Worm (Caenorhabditis elegans): ENCODE data around the gene K02F3.2.

Gene K02F3.2

ce11 chrIII:868866-869265 lies 23.2 kb downstream of the K02F3.2 start:
- TF ChIP-seq nhr-111 (GFP tag; optimal IDR thresholded peaks at IDR 0.05) (no peak), aha-1 (tag) (peak; percentile 84)

DNA sequence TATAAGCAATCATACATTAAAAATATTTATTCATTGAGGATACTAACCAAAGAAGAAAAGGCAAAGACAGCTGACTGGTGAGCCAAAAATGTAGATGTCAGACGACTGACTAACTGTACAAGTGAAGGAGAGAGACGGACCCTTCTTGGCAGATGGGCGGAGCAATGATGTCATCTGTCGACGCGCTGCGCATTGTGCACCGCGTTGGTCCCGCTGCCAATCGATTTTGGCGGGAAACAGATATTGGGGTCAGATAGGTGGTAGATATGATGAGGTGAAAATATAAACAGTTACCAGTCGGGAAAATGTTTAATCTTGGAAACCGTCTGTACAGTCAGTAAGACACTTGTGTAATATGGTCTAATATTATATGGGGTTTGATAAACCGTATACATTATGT lies 24.2 kb downstream of the K02F3.2 start, which contains the start of gene T24C4.2:
Gene T24C4.2, minus strand, starts transcription at position 101 of the 400 bp plus-strand sequence.
- no peak for TF ChIP-seq unc-62 (GFP tag; optimal IDR thresholded peaks at IDR 0.05 in 1 of 2)
- no peak for TF ChIP-seq unc-62 (tag; optimal IDR thresholded peaks at IDR 0.05)
- no peak for TF ChIP-seq pha-4 (GFP tag; IDR thresholded peaks at IDR 0.05)
- no peak for TF ChIP-seq pha-4 (tag; optimal IDR thresholded peaks at IDR 0.05)
- TF ChIP-seq snpc-4 (tag; optimal IDR thresholded peaks at IDR 0.05) = no peak
- TF ChIP-seq saeg-2 (GFP tag; IDR thresholded peaks at IDR 0.05) = no peak
- no peak for TF ChIP-seq nhr-102 (tag; optimal IDR thresholded peaks at IDR 0.05)
- no peak for TF ChIP-seq Y5F2A.4 (GFP tag; optimal IDR thresholded peaks at IDR 0.05)
- TF ChIP-seq ceh-20 (GFP tag; IDR thresholded peaks at IDR 0.05) = no peak
- TF ChIP-seq daf-8 (GFP tag; IDR thresholded peaks at IDR 0.05) = no peak

DNA sequence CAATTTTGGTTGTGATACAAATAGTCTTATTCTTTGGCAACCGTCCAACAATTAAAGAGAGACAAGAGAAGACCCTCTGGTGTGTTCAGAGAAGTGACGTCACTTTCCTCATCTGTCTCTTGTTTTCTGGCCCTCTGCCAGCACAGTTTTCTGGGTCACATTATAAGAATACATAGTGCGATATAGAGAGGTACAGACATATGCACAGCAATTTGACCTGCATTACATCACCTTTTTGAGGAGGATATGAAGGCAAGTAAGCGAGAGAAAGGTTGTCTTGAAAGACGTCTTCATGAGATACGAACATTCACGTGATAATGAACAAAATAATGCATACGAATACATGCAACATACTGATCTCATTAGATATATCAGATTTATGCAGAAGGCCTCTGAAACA lies 24.9 kb downstream of the K02F3.2 start:
- TF ChIP-seq ceh-28 (tag; optimal IDR thresholded peaks at IDR 0.05) (no peak), aha-1 (tag) (no peak), unc-39 (tag; optimal IDR thresholded peaks at IDR 0.05) (no peak), pha-4 (GFP tag; IDR thresholded peaks at IDR 0.05) (no peak), pha-4 (tag; optimal IDR thresholded peaks at IDR 0.05) (no peak), nhr-76 (tag; optimal IDR thresholded peaks at IDR 0.05) (no peak), spr-3 (GFP tag; optimal IDR thresholded peaks at IDR 0.05) (no peak), rbr-2 (tag; optimal IDR thresholded peaks at IDR 0.05) (no peak), nhr-42 (GFP tag; IDR thresholded peaks at IDR 0.05) (no peak), F37D6.2 (tag; optimal IDR thresholded peaks at IDR 0.05) (no peak), lin-39 (tag; optimal IDR thresholded peaks at IDR 0.05) (no peak), Y105C5A.15 (GFP tag; IDR thresholded peaks at IDR 0.05) (no peak), set-16 (GFP tag; IDR thresholded peaks at IDR 0.05) (no peak), daf-8 (GFP tag; IDR thresholded peaks at IDR 0.05) (no peak), zip-11 (GFP tag; IDR thresholded peaks at IDR 0.05) (no peak), gei-8 (GFP tag; optimal IDR thresholded peaks at IDR 0.05) (no peak), nhr-41 (GFP tag; IDR thresholded peaks at IDR 0.05) (no peak), aly-2 (tag; optimal IDR thresholded peaks at IDR 0.05) (no peak), zfp-3 (GFP tag; conservative IDR thresholded peaks at IDR 0.05) (no peak), nhr-10 (tag; optimal IDR thresholded peaks at IDR 0.05) (no peak), nhr-25 (tag; optimal IDR thresholded peaks at IDR 0.05; ENCODE audit: borderline replicate concordance, insufficient read depth) (no peak)

- no peak for TF ChIP-seq nhr-42 (GFP tag; IDR thresholded peaks at IDR 0.05)
- no peak for TF ChIP-seq ztf-7 (tag; optimal IDR thresholded peaks at IDR 0.05)
- no peak for TF ChIP-seq nhr-11 (tag; optimal IDR thresholded peaks at IDR 0.05)
- peak; percentile 11 for TF ChIP-seq aha-1 (tag)
Measured at ce11 chrIII:872373-872772, 26.7 kb downstream of the K02F3.2 start, which contains the start of the genes T24C4.3 and clc-20. TSS of gene T24C4.3 (minus strand) at chrIII:872473. TSS of gene clc-20 (plus strand) at chrIII:872583.

ce11 chrIII:873432-873831 lies 27.8 kb downstream of the K02F3.2 start, which contains the start of gene clc-19:
TSS of gene clc-19 (minus strand) at chrIII:873566.
- no peak for TF ChIP-seq spr-3 (GFP tag; optimal IDR thresholded peaks at IDR 0.05)
- TF ChIP-seq zfp-2 (tag; optimal IDR thresholded peaks at IDR 0.05) = no peak
- TF ChIP-seq F10B5.3 (tag; optimal IDR thresholded peaks at IDR 0.05) = no peak
- no peak for TF ChIP-seq dmd-9 (GFP tag; IDR thresholded peaks at IDR 0.05)
- TF ChIP-seq nhr-6 (tag; optimal IDR thresholded peaks at IDR 0.05) = peak; percentile 54
- TF ChIP-seq skn-1 (tag; optimal IDR thresholded peaks at IDR 0.05) = no peak
- no peak for TF ChIP-seq mxl-3 (GFP tag; optimal IDR thresholded peaks at IDR 0.05)
- TF ChIP-seq F26F4.8 (GFP tag; conservative IDR thresholded peaks at IDR 0.05) = no peak
- no peak for TF ChIP-seq nhr-76 (tag; optimal IDR thresholded peaks at IDR 0.05)
- TF ChIP-seq gei-8 (GFP tag; optimal IDR thresholded peaks at IDR 0.05) = no peak
- no peak for TF ChIP-seq hmg-1.1 (GFP tag; IDR thresholded peaks at IDR 0.05)
- no peak for TF ChIP-seq lin-29 (GFP tag; IDR thresholded peaks at IDR 0.05)
- no peak for TF ChIP-seq ama-1 (optimal IDR thresholded peaks at IDR 0.05)
- TF ChIP-seq dpl-1 (GFP tag; optimal IDR thresholded peaks at IDR 0.05) = no peak
- no peak for TF ChIP-seq mep-1 (tag; optimal IDR thresholded peaks at IDR 0.05)
- no peak for TF ChIP-seq aha-1 (tag)
- TF ChIP-seq lsy-2 (tag; optimal IDR thresholded peaks at IDR 0.05) = no peak
- no peak for TF ChIP-seq daf-12 (tag; optimal IDR thresholded peaks at IDR 0.05)
- no peak for TF ChIP-seq ceh-82 (tag; optimal IDR thresholded peaks at IDR 0.05)
- TF ChIP-seq pqm-1 (tag; optimal IDR thresholded peaks at IDR 0.05) = peak; percentile 49
- TF ChIP-seq unc-130 (GFP tag; optimal IDR thresholded peaks at IDR 0.05) = no peak
